Worm (Caenorhabditis elegans) whole organism, L3 larva: ENCODE data around the gene srx-43.
A peak's percentile ranks its signal among the peaks of the same experiment; 100 is the strongest.
"Not testable (repeated sequence)": the region's sequence is repeated elsewhere in the genome, so short reads cannot be mapped to it uniquely, and the experiment has no call there.

Experiments used
- R02D3.7 ChIP-seq: fragments of 150-350 bp; optimal IDR thresholded peaks from 2 replicates; lab custom pipeline; 2014; ENCODE audit warnings: missing biosample characterization, missing genetic modification characterization
- aly-2 ChIP-seq: fragments of 150-350 bp; optimal IDR thresholded peaks from 2 replicates; lab custom pipeline; 2014; ENCODE audit warnings: missing biosample characterization, missing genetic modification characterization
- ama-1 ChIP-seq: fragments of 150-350 bp; optimal IDR thresholded peaks from 2 replicates; lab custom pipeline; 2018
- ceh-16 ChIP-seq: sonication (generic microtip); optimal IDR thresholded peaks from 2 replicates; lab custom pipeline; 2017; ENCODE audit warnings: missing biosample characterization, missing genetic modification characterization
- ceh-28 ChIP-seq: fragments of 150-350 bp; optimal IDR thresholded peaks from 2 replicates; lab custom pipeline; 2014; ENCODE audit warnings: missing biosample characterization, missing genetic modification reagents, missing genetic modification characterization
- ceh-82 ChIP-seq: fragments of 150-350 bp; optimal IDR thresholded peaks from 2 replicates; lab custom pipeline; 2014; ENCODE audit warnings: missing biosample characterization, missing genetic modification characterization
- ceh-9 ChIP-seq: sonication (generic microtip); optimal IDR thresholded peaks from 2 replicates; lab custom pipeline; 2018; ENCODE audit warnings: missing biosample characterization, missing genetic modification characterization
- egl-27 ChIP-seq: sonication (generic microtip); optimal IDR thresholded peaks from 4 replicates; lab custom pipeline; 2017; ENCODE audit warnings: missing biosample characterization, missing genetic modification reagents, missing genetic modification characterization
- egl-5 ChIP-seq: fragments of 150-350 bp; optimal IDR thresholded peaks from 2 replicates; lab custom pipeline; 2017; ENCODE audit warnings: missing biosample characterization, missing genetic modification reagents, missing genetic modification characterization, inconsistent platforms
- elt-1 ChIP-seq: fragments of 150-350 bp; optimal IDR thresholded peaks from 2 replicates; lab custom pipeline; 2014; ENCODE audit warnings: missing biosample characterization, missing genetic modification characterization
- elt-2 ChIP-seq: sonication (generic microtip); optimal IDR thresholded peaks from 2 replicates; lab custom pipeline; 2016; ENCODE audit warnings: missing genetic modification reagents, mild to moderate bottlenecking, missing genetic modification characterization, missing compliant biosample characterization
- elt-3 ChIP-seq, 3 experiments: fragments of 150-350 bp in 1 of 3; sonication (generic microtip) in 2 of 3; optimal IDR thresholded peaks; 2 replicates in 2 of 3; 4 replicates in 1 of 3; lab custom pipeline; 2014 to 2017; ENCODE audit warnings: missing biosample characterization in 3 of 3, missing genetic modification characterization in 3 of 3
- fos-1 ChIP-seq: fragments of 150-350 bp; optimal IDR thresholded peaks from 2 replicates; lab custom pipeline; 2014; ENCODE audit warnings: missing biosample characterization, missing genetic modification characterization
- jun-1 ChIP-seq: fragments of 150-350 bp; optimal IDR thresholded peaks from 2 replicates; lab custom pipeline; 2014; ENCODE audit warnings: missing biosample characterization, missing genetic modification reagents, missing genetic modification characterization
- lin-39 ChIP-seq: fragments of 150-350 bp; optimal IDR thresholded peaks from 2 replicates; lab custom pipeline; 2018; ENCODE audit warnings: missing biosample characterization, missing genetic modification reagents, missing genetic modification characterization
- lsy-12 ChIP-seq: sonication (generic microtip); optimal IDR thresholded peaks from 2 replicates; lab custom pipeline; 2016; ENCODE audit warnings: mild to moderate bottlenecking, missing genetic modification characterization, missing compliant biosample characterization
- mdl-1 ChIP-seq: fragments of 150-350 bp; optimal IDR thresholded peaks from 2 replicates; lab custom pipeline; 2014; ENCODE audit warnings: missing biosample characterization, missing genetic modification characterization
- nfya-1 ChIP-seq: sonication (generic microtip); optimal IDR thresholded peaks from 2 replicates; lab custom pipeline; 2017; ENCODE audit warnings: missing genetic modification characterization, mild to moderate bottlenecking, missing compliant biosample characterization, antibody characterized with exemption, moderate library complexity; ENCODE audit not compliant: insufficient read depth
- nhr-11 ChIP-seq: fragments of 150-350 bp; optimal IDR thresholded peaks from 2 replicates; lab custom pipeline; 2014; ENCODE audit warnings: missing biosample characterization, missing genetic modification characterization
- nhr-23 ChIP-seq: fragments of 150-350 bp; optimal IDR thresholded peaks from 2 replicates; lab custom pipeline; 2014; ENCODE audit warnings: missing biosample characterization, missing genetic modification reagents, missing genetic modification characterization
- nhr-237 ChIP-seq: fragments of 150-350 bp; optimal IDR thresholded peaks from 2 replicates; lab custom pipeline; 2014; ENCODE audit warnings: missing biosample characterization, missing genetic modification characterization
- nhr-25 ChIP-seq: sonication (generic microtip); optimal IDR thresholded peaks from 2 replicates; lab custom pipeline; 2017; ENCODE audit warnings: missing biosample characterization, missing genetic modification characterization
- nhr-28 ChIP-seq: fragments of 150-350 bp; optimal IDR thresholded peaks from 2 replicates; lab custom pipeline; 2014; ENCODE audit warnings: missing biosample characterization, missing genetic modification characterization
- nhr-67 ChIP-seq: fragments of 150-350 bp; optimal IDR thresholded peaks from 2 replicates; lab custom pipeline; 2014; ENCODE audit warnings: missing biosample characterization, missing genetic modification characterization
- nhr-76 ChIP-seq: fragments of 150-350 bp; sonication (generic microtip); optimal IDR thresholded peaks from 5 replicates; lab custom pipeline; 2014; ENCODE audit warnings: missing biosample characterization, missing genetic modification characterization
- pha-4 ChIP-seq: fragments of 150-350 bp; optimal IDR thresholded peaks from 2 replicates; lab custom pipeline; 2014; ENCODE audit warnings: missing biosample characterization, missing genetic modification reagents, missing genetic modification characterization
- pqm-1 ChIP-seq: fragments of 150-350 bp; optimal IDR thresholded peaks from 2 replicates; lab custom pipeline; 2017; ENCODE audit warnings: missing biosample characterization, missing genetic modification characterization, inconsistent platforms
- skn-1 ChIP-seq: fragments of 150-350 bp; optimal IDR thresholded peaks from 2 replicates; lab custom pipeline; 2014; ENCODE audit warnings: missing biosample characterization, missing genetic modification characterization
- snpc-4 ChIP-seq: fragments of 150-350 bp; optimal IDR thresholded peaks from 2 replicates; lab custom pipeline; 2014; ENCODE audit warnings: missing biosample characterization, missing genetic modification characterization
- unc-39 ChIP-seq: sonication (generic microtip); optimal IDR thresholded peaks from 4 replicates; lab custom pipeline; 2017; ENCODE audit warnings: missing biosample characterization, missing genetic modification characterization

Gene srx-43

ce11 chrV:15978232-15978764, 39.5 kb upstream of the srx-43 start, which contains the start of gene oac-20:
Gene oac-20, plus strand, starts transcription at chrV:15978714.
- TF ChIP-seq ceh-16 (no peak), lsy-12 (tag; lab: Kevin White, UChicago) (no peak), elt-2 (tag; lab: Kevin White, UChicago) (peak; percentile 92), egl-27 (tag; lab: Kevin White, UChicago) (no peak), pqm-1 (tag; lab: Kevin White, UChicago) (peak; percentile 76)

DNA sequence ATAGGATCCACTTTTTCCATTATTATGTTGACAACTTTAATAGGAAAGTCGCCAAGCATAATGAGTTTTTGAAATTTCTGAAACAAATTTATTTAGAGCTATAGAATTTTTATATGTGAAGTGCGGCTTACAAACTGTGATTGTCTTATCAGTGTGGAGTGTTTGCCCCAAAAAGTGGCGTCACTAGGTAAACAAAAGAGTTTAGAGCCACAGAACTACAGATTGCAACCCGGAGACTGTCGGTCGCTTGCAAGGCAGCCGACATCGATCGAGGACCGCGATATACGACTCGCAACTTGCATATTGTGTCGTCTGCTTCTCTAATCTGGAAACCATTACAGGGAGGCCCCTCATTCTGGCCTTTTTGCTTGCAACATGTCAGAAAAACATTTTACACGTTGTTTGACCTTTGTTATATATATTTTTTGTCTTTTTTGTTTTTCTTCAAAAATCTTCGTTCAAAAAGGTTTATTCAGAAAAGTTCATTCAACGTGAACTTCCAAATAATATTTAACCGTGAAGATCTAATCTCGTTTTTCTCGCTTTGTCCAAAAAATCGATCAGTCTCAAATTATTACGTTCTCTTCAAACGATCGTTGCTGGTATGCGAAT, 34.9 kb upstream of the srx-43 start, which contains the start of the genes fbxa-99 and F36G9.13:
Gene fbxa-99, minus strand, starts transcription at position 122 of the 612 bp plus-strand sequence.
Gene F36G9.13, plus strand, starts transcription at position 562 of the 612 bp plus-strand sequence.
- peak; percentile 67 for TF ChIP-seq elt-2 (tag; lab: Kevin White, UChicago)
- TF ChIP-seq pqm-1 (tag; lab: Kevin White, UChicago): peak; percentile 65
- TF ChIP-seq nhr-67: no peak
- TF ChIP-seq, all 47 proteins: peak for 2

DNA sequence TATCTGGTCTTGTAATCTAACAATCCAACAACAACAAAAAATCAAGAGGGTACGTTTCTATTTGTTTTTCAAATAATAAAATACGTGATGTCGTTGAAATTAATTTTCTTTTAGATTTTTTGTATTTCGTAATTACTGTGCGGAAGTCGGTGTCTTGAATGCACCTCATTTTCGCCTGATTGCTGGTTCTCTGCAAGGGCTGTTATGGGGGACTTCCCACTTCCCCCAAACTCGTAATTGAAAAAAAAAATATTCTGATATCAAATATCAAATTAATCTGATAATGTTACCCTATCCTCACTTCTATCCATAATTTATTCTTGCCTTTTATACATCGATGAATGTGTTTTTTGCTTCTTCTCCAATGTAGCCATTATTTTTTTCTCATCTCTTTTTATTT, 29.7 kb upstream of the srx-43 start, which contains the start of gene F36G9.15:
Gene F36G9.15, minus strand, starts transcription at position 101 of the 400 bp plus-strand sequence.
- TF ChIP-seq nhr-25 (tag; lab: Kevin White, UChicago): no peak
- TF ChIP-seq nhr-28 (tag; lab: Kevin White, UChicago): no peak
- TF ChIP-seq fos-1 (tag; lab: Kevin White, UChicago): no peak
- TF ChIP-seq elt-1 (tag; lab: Kevin White, UChicago): no peak
- no peak for TF ChIP-seq ama-1 (lab: Kevin White, UChicago)
- TF ChIP-seq nfya-1 (tag; lab: Kevin White, UChicago): no peak
- no peak for TF ChIP-seq lin-39 (tag; lab: Kevin White, UChicago)
- TF ChIP-seq, all 47 proteins: peak for 0

DNA sequence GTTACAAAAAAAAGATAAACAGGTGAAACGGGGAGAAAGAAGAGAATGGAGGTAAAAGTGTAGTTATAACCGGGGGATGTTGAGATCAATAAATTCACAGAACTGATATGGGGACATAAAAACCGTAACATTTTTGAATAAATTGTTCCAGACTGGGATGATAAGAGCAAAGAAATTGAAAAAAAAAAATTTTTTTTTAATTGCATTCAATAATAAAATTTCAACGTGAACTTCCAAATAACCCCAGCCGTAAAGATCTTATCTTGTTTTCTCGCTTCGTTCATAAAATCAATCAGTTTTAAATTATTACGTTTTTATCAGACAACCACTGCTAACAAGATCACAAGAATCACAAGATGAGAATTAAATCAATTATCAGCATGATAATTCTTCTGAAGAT, 25.9 kb upstream of the srx-43 start, which contains the start of gene C06C6.7:
Gene C06C6.7, plus strand, starts transcription at position 301 of the 400 bp plus-strand sequence.
- not testable (repeated sequence) for TF ChIP-seq R02D3.7; elt-1 (tag; lab: Kevin White, UChicago); unc-39 (tag; lab: Kevin White, UChicago)

- no peak for TF ChIP-seq ceh-82 (tag; lab: Kevin White, UChicago)
- no peak for TF ChIP-seq egl-5 (tag; lab: Kevin White, UChicago)
- TF ChIP-seq snpc-4 (tag; lab: Kevin White, UChicago): no peak
- no peak for TF ChIP-seq aly-2 (tag; lab: Kevin White, UChicago)
- no peak for TF ChIP-seq fos-1 (tag; lab: Kevin White, UChicago)
- TF ChIP-seq nhr-237 (tag; lab: Kevin White, UChicago): no peak
These were observed 21.1 kb upstream of the srx-43 start, which contains the start of the genes C06C6.9 and C06C6.8 for ce11 chrV:15996655-15997186. Gene C06C6.9, minus strand, starts transcription at chrV:15996755. Gene C06C6.8, plus strand, starts transcription at chrV:15997136.

DNA sequence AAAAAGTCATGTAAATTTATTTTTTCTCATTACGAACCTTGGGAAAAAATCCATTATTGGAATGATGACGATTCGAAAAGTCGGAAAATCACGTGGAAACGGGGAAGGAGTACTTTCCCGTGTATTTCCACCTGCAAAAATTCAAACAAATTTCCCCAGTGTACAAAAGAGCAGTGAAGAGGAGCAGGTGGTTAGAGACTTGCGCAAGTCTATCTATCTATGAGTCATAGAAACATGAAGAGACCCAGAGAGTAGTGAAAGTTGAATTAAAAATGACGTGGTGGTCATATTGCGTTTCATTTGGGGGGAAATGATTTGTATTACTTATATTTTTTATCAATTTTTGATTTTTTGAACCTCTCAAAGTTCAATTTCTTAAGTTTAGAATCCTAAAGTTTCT, 17.3 kb upstream of the srx-43 start, which contains the start of gene nhr-50:
Gene nhr-50, minus strand, starts transcription at position 199 of the 400 bp plus-strand sequence.
- TF ChIP-seq aly-2 (tag; lab: Kevin White, UChicago) (no peak), nhr-11 (no peak), R02D3.7 (no peak), elt-1 (tag; lab: Kevin White, UChicago) (no peak), skn-1 (peak; percentile 13), fos-1 (tag; lab: Kevin White, UChicago) (peak; percentile 69), pqm-1 (tag; lab: Kevin White, UChicago) (peak; percentile 84), nhr-23 (peak; percentile 55), elt-3 (tag; optimal IDR thresholded peaks at IDR 0.05; lab: Kevin White, UChicago) (no peak), jun-1 (tag; lab: Kevin White, UChicago) (peak; percentile 92), nhr-76 (no peak), nhr-25 (tag; lab: Kevin White, UChicago) (peak; percentile 12), pha-4 (tag; lab: Kevin White, UChicago) (peak; percentile 93), nhr-237 (tag; lab: Kevin White, UChicago) (no peak), ceh-28 (tag; lab: Kevin White, UChicago) (no peak), mdl-1 (peak; percentile 13), ceh-9 (no peak), elt-2 (tag; lab: Kevin White, UChicago) (peak; percentile 80)
- TF ChIP-seq, all 47 proteins: peak for 9
